Fruit fly (Drosophila melanogaster) whole organism, embryonic: ENCODE data around the gene Dpm1.

Experiments used
- Asciz ChIP-seq: fragments of 200-800 bp; sonication (Bioruptor generic); optimal IDR thresholded peaks from 2 replicates; lab custom pipeline; 2017; ENCODE audit warnings: missing biosample characterization, mild to moderate bottlenecking, missing genetic modification characterization, missing genetic modification reagents
- Bteb2 ChIP-seq: fragments of 200-800 bp; sonication (Bioruptor generic); optimal IDR thresholded peaks from 2 replicates; lab custom pipeline; 2016; ENCODE audit warnings: missing biosample characterization, missing genetic modification characterization
- CG10654 ChIP-seq: fragments of 200-800 bp; sonication (Bioruptor generic); optimal IDR thresholded peaks from 2 replicates; lab custom pipeline; 2016; ENCODE audit warnings: missing biosample characterization, missing genetic modification characterization
- CG11504 ChIP-seq: fragments of 200-800 bp; sonication (Bioruptor generic); optimal IDR thresholded peaks from 3 replicates; lab custom pipeline; 2019; ENCODE audit warnings: missing biosample characterization, mild to moderate bottlenecking, missing genetic modification characterization, moderate library complexity
- CG11560 ChIP-seq: fragments of 200-800 bp; sonication (Bioruptor generic); IDR thresholded peaks from 3 replicates; pipeline ENCODE4 v1.3.6; 2022; ENCODE audit warnings: missing biosample characterization, missing genetic modification characterization
- CG13287 ChIP-seq: fragments of 200-800 bp; sonication (Bioruptor generic); IDR thresholded peaks from 2 replicates; pipeline ENCODE4 v1.3.6; 2022; ENCODE audit warnings: missing biosample characterization, missing genetic modification characterization; ENCODE audit not compliant: partially characterized antibody
- CG14710 ChIP-seq: fragments of 200-800 bp; sonication (Bioruptor generic); optimal IDR thresholded peaks from 3 replicates; lab custom pipeline; 2019; ENCODE audit warnings: missing biosample characterization, mild to moderate bottlenecking, missing genetic modification characterization, moderate library complexity
- CG15696 ChIP-seq: fragments of 200-800 bp; sonication (Bioruptor generic); optimal IDR thresholded peaks from 2 replicates; lab custom pipeline; 2019; ENCODE audit warnings: missing biosample characterization, mild to moderate bottlenecking, missing genetic modification characterization, moderate library complexity
- CG16863 ChIP-seq: fragments of 200-800 bp; sonication (Bioruptor generic); optimal IDR thresholded peaks from 3 replicates; lab custom pipeline; 2016; ENCODE audit warnings: missing biosample characterization, missing genetic modification characterization
- CG17829 ChIP-seq: fragments of 200-800 bp; optimal IDR thresholded peaks from 2 replicates; lab custom pipeline; 2019; ENCODE audit warnings: missing biosample characterization, mild to moderate bottlenecking, missing genetic modification characterization, moderate library complexity
- CG2129 ChIP-seq: fragments of 200-800 bp; sonication (Bioruptor generic); IDR thresholded peaks from 2 replicates; pipeline ENCODE4 v1.3.6; 2022; ENCODE audit warnings: missing biosample characterization, missing genetic modification characterization; ENCODE audit not compliant: partially characterized antibody
- CG31365 ChIP-seq: fragments of 200-800 bp; sonication (Bioruptor generic); optimal IDR thresholded peaks from 2 replicates; lab custom pipeline; 2018; ENCODE audit warnings: missing biosample characterization, mild to moderate bottlenecking, missing genetic modification characterization
- CG4617 ChIP-seq: fragments of 200-800 bp; sonication (Bioruptor generic); optimal IDR thresholded peaks from 3 replicates; lab custom pipeline; 2016; ENCODE audit warnings: missing biosample characterization, missing genetic modification characterization, borderline replicate concordance
- CG6254 ChIP-seq: fragments of 200-800 bp; sonication (Bioruptor generic); optimal IDR thresholded peaks from 3 replicates; lab custom pipeline; 2017; ENCODE audit warnings: mild to moderate bottlenecking, missing biosample characterization, missing genetic modification reagents, missing genetic modification characterization
- CG7839 ChIP-seq: fragments of 200-800 bp; sonication (Bioruptor generic); optimal IDR thresholded peaks from 3 replicates; lab custom pipeline; 2018; ENCODE audit warnings: missing biosample characterization, mild to moderate bottlenecking, missing genetic modification characterization, moderate library complexity
- CG7963 ChIP-seq: fragments of 200-800 bp; sonication (Bioruptor generic); IDR thresholded peaks from 3 replicates; pipeline ENCODE4 v1.3.6; 2022; ENCODE audit warnings: missing biosample characterization, missing genetic modification characterization; ENCODE audit not compliant: partially characterized antibody
- CG8089 ChIP-seq: fragments of 200-800 bp; sonication (Bioruptor generic); optimal IDR thresholded peaks from 3 replicates; lab custom pipeline; 2016; ENCODE audit warnings: missing biosample characterization, missing genetic modification characterization
- CG8944 ChIP-seq: fragments of 200-800 bp; sonication (Bioruptor generic); optimal IDR thresholded peaks from 3 replicates; lab custom pipeline; 2016; ENCODE audit warnings: missing biosample characterization, missing genetic modification characterization
- CG9437 ChIP-seq: fragments of 200-800 bp; sonication (Bioruptor generic); optimal IDR thresholded peaks from 2 replicates; lab custom pipeline; 2018; ENCODE audit warnings: missing biosample characterization, mild to moderate bottlenecking, missing genetic modification characterization
- CG9876 ChIP-seq: fragments of 200-800 bp; sonication (Bioruptor generic); optimal IDR thresholded peaks from 2 replicates; lab custom pipeline; 2016; ENCODE audit warnings: missing biosample characterization, missing genetic modification characterization
- CG9932 ChIP-seq: fragments of 200-800 bp; sonication (Bioruptor generic); IDR thresholded peaks from 2 replicates; pipeline ENCODE4 v1.3.6; 2022; ENCODE audit warnings: missing biosample characterization, missing genetic modification characterization
- D ChIP-seq, 2 experiments: fragments of 200-800 bp in 1 of 2; fragments of >200 bp in 1 of 2; sonication (Bioruptor generic) in 1 of 2; optimal IDR thresholded peaks; 2 replicates in 1 of 2; 3 replicates in 1 of 2; lab custom pipeline; 2017; ENCODE audit warnings: mild to moderate bottlenecking in 1 of 2, missing biosample characterization in 1 of 2, missing genetic modification characterization in 1 of 2, missing genetic modification reagents in 1 of 2
- Dp ChIP-seq: fragments of 200-800 bp; sonication (Bioruptor generic); optimal IDR thresholded peaks from 2 replicates; lab custom pipeline; 2018; ENCODE audit warnings: missing biosample characterization, mild to moderate bottlenecking, missing genetic modification characterization, moderate library complexity
- E2f1 ChIP-seq: fragments of 200-800 bp; sonication (Bioruptor generic); IDR thresholded peaks from 2 replicates; pipeline ENCODE4 v1.3.6; 2022; ENCODE audit warnings: missing biosample characterization, missing genetic modification characterization
- GATAe ChIP-seq: fragments of 200-800 bp; sonication (Bioruptor generic); conservative IDR thresholded peaks from 2 replicates; pipeline ENCODE4 v1.3.6; 2022; ENCODE audit warnings: missing biosample characterization, missing genetic modification characterization
- HHEX ChIP-seq: fragments of 200-800 bp; sonication (Bioruptor generic); optimal IDR thresholded peaks from 3 replicates; lab custom pipeline; 2017; ENCODE audit warnings: missing biosample characterization, mild to moderate bottlenecking, missing genetic modification characterization, missing genetic modification reagents
- Lhr ChIP-seq: fragments of 200-800 bp; sonication (Bioruptor generic); optimal IDR thresholded peaks from 3 replicates; lab custom pipeline; 2017; ENCODE audit warnings: mild to moderate bottlenecking, missing biosample characterization, missing genetic modification reagents, missing genetic modification characterization
- NFAT ChIP-seq: fragments of 200-800 bp; sonication (Bioruptor generic); IDR thresholded peaks from 2 replicates; pipeline ENCODE4 v1.3.6; 2022; ENCODE audit warnings: missing biosample characterization, missing genetic modification characterization
- Sry-β ChIP-seq: fragments of 200-800 bp; sonication (Bioruptor generic); optimal IDR thresholded peaks from 2 replicates; lab custom pipeline; 2018; ENCODE audit warnings: missing biosample characterization, mild to moderate bottlenecking, missing genetic modification characterization, moderate library complexity
- Xrp1 ChIP-seq: fragments of 200-800 bp; sonication (Bioruptor generic); IDR thresholded peaks from 2 replicates; pipeline ENCODE4 v1.3.6; 2022; ENCODE audit warnings: missing biosample characterization, missing genetic modification characterization
- bab2 ChIP-seq: fragments of 200-800 bp; sonication (Bioruptor generic); optimal IDR thresholded peaks from 2 replicates; lab custom pipeline; 2016; ENCODE audit warnings: missing biosample characterization, missing genetic modification characterization
- dmrt11E ChIP-seq: fragments of 200-800 bp; sonication (Bioruptor generic); optimal IDR thresholded peaks from 3 replicates; lab custom pipeline; 2018; ENCODE audit warnings: missing biosample characterization, mild to moderate bottlenecking, missing genetic modification characterization, moderate library complexity
- esg ChIP-seq: fragments of 200-800 bp; sonication (Bioruptor generic); conservative IDR thresholded peaks from 2 replicates; pipeline ENCODE4 v1.3.6; 2022; ENCODE audit warnings: missing biosample characterization, missing genetic modification characterization
- exex ChIP-seq: fragments of 200-800 bp; sonication (Bioruptor generic); optimal IDR thresholded peaks from 4 replicates; lab custom pipeline; 2018; ENCODE audit warnings: missing biosample characterization, mild to moderate bottlenecking, missing genetic modification characterization, moderate library complexity
- her ChIP-seq: fragments of 200-800 bp; sonication (Bioruptor generic); optimal IDR thresholded peaks from 2 replicates; lab custom pipeline; 2016; ENCODE audit warnings: missing biosample characterization, missing genetic modification characterization
- oc ChIP-seq: fragments of 200-800 bp; sonication (Bioruptor generic); optimal IDR thresholded peaks from 2 replicates; lab custom pipeline; 2018; ENCODE audit warnings: missing biosample characterization, mild to moderate bottlenecking, missing genetic modification characterization, moderate library complexity
- pros ChIP-seq: fragments of 200-800 bp; sonication (Bioruptor generic); optimal IDR thresholded peaks from 3 replicates; lab custom pipeline; 2019; ENCODE audit warnings: missing biosample characterization, mild to moderate bottlenecking, missing genetic modification characterization, moderate library complexity
- repo ChIP-seq: fragments of 200-800 bp; sonication (Bioruptor generic); optimal IDR thresholded peaks from 2 replicates; lab custom pipeline; 2016; ENCODE audit warnings: missing biosample characterization, missing genetic modification characterization
- slbo ChIP-seq: fragments of 200-800 bp; sonication (Bioruptor generic); IDR thresholded peaks from 2 replicates; pipeline ENCODE4 v1.3.6; 2022; ENCODE audit warnings: missing biosample characterization, missing genetic modification characterization
- sob ChIP-seq: fragments of 200-800 bp; sonication (Bioruptor generic); IDR thresholded peaks from 2 replicates; pipeline ENCODE4 v1.3.6; 2022; ENCODE audit warnings: missing biosample characterization, missing genetic modification characterization

Gene Dpm1

DNA sequence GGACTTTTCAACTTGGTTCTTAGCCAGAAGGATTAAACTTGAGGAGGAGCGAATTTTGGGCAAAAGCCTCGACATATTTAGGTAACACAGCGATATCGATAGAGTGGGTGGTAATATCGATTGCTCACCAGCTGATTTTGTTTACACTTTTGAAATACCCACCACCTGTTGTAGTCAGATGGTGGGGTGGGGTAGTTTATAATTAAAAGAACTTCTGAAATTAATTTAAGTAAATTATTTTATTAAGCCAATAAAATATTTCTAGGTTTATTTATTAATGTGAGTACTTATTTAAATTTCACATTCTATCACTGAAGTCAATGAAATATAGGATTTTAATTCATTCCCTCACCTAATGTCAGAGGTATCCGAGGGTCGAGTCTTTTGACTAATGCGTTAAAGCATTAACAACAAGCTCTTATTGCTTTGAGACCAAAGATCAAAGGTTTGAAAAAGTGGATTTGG, 36.1 kb downstream of the Dpm1 start, which contains the start of the genes CG10194 and CG18094 (continued):
- TF ChIP-seq Xrp1 (GFP tag; lab: Robert Waterston, UW), result peak; percentile 30; the same call in 1 of the 2 replicates
- TF ChIP-seq oc (tag; lab: Kevin White, UChicago), result peak; percentile 13
- TF ChIP-seq CG11560 (tag; lab: Robert Waterston, UW), result no peak
- TF ChIP-seq CG14710, result peak; percentile 21
- no peak for TF ChIP-seq D (optimal IDR thresholded peaks at IDR 0.05; lab: Kevin White, UChicago)
- no peak for TF ChIP-seq D (GFP tag; optimal IDR thresholded peaks at IDR 0.05; lab: Kevin White, UChicago)
- TF ChIP-seq Sry-β (GFP tag; lab: Kevin White, UChicago), result no peak
- no peak for TF ChIP-seq her (GFP tag; lab: Kevin White, UChicago)
- TF ChIP-seq Bteb2 (GFP tag; lab: Kevin White, UChicago), result peak; percentile 17
- TF ChIP-seq GATAe (GFP tag; lab: Robert Waterston, UW), result no peak
- TF ChIP-seq Dp (GFP tag; lab: Kevin White, UChicago), result peak; percentile 44
- TF ChIP-seq HHEX (GFP tag; lab: Kevin White, UChicago), result peak; percentile 28
- no peak for TF ChIP-seq CG11504 (tag; lab: Kevin White, UChicago)
- TF ChIP-seq CG13287 (GFP tag; lab: Robert Waterston, UW), result peak; percentile 75
- TF ChIP-seq CG9437 (GFP tag; lab: Kevin White, UChicago), result peak; percentile 28
- TF ChIP-seq sob (GFP tag; lab: Robert Waterston, UW), result no peak
- 0 out of 2 replicates have a peak, but pooled peaks have one; percentile 24 for TF ChIP-seq E2f1 (GFP tag; lab: Robert Waterston, UW)
- no peak for TF ChIP-seq CG8944
- TF ChIP-seq NFAT (GFP tag; lab: Robert Waterston, UW), result no peak
- TF ChIP-seq bab2, result no peak
- TF ChIP-seq CG9932 (GFP tag; lab: Robert Waterston, UW), result peak; percentile 49; the same call in 1 of the 2 replicates
- TF ChIP-seq CG10654 (GFP tag; lab: Kevin White, UChicago), result peak; percentile 16
- no peak for TF ChIP-seq CG2129
- TF ChIP-seq repo (GFP tag; lab: Kevin White, UChicago), result no peak
- peak; percentile 32 for TF ChIP-seq Asciz (GFP tag; lab: Kevin White, UChicago)
- TF ChIP-seq CG16863 (GFP tag; lab: Kevin White, UChicago), result no peak
- peak; percentile 71 for TF ChIP-seq slbo (GFP tag; lab: Robert Waterston, UW)
- TF ChIP-seq CG9876 (GFP tag; lab: Kevin White, UChicago), result no peak
- TF ChIP-seq pros (GFP tag; lab: Kevin White, UChicago), result no peak
- no peak for TF ChIP-seq CG6254 (GFP tag; lab: Kevin White, UChicago)
- peak; percentile 15 for TF ChIP-seq CG17829
- no peak for TF ChIP-seq CG31365 (tag; lab: Kevin White, UChicago)
- TF ChIP-seq CG7839, result no peak
- TF ChIP-seq exex, result peak; percentile 48
- no peak for TF ChIP-seq CG7963 (GFP tag; lab: Robert Waterston, UW)
- TF ChIP-seq dmrt11E (tag; lab: Kevin White, UChicago), result no peak
- no peak for TF ChIP-seq Lhr
- no peak for TF ChIP-seq CG15696 (tag; lab: Kevin White, UChicago)
- TF ChIP-seq esg, result 0 out of 2 replicates have a peak, but pooled peaks have one; percentile 32
- peak; percentile 22 for TF ChIP-seq CG4617 (GFP tag; lab: Kevin White, UChicago)
- TF ChIP-seq CG8089, result no peak
